ENCODE assay signal across 2 worm cellular contexts in genomic region chrII:9686663-9687193, ce11.
TF ChIP-seq lines count a peak whose summit lies in the region.

Gene ZK1320.9 (minus strand): TSS chrII:9686713.

TF ChIP-seq in whole organism, L1 larva, 84 proteins besides CTCF, POLR2A, EP300 and RAD21 (continued from another document):
- TF ChIP-seq nhr-76 (tag; optimal IDR thresholded peaks at IDR 0.05; lab: Kevin White, UChicago) = no peak
- peak; percentile 32; the same call in 1 of the 2 replicates for TF ChIP-seq nhr-19 (GFP tag; conservative IDR thresholded peaks at IDR 0.05; lab: Robert Waterston, UW)
- no peak for TF ChIP-seq ces-1 (GFP tag; optimal IDR thresholded peaks at IDR 0.05; lab: Kevin White, UChicago)
- no peak for TF ChIP-seq ceh-88 (GFP tag; IDR thresholded peaks at IDR 0.05; lab: Robert Waterston, UW)
- TF ChIP-seq xbp-1 (tag; optimal IDR thresholded peaks at IDR 0.05; lab: Kevin White, UChicago) = peak; percentile 24
- no peak for TF ChIP-seq efl-3 (GFP tag; optimal IDR thresholded peaks at IDR 0.05; lab: Kevin White, UChicago)
- TF ChIP-seq dpl-1 (GFP tag; optimal IDR thresholded peaks at IDR 0.05; lab: Kevin White, UChicago) = peak; percentile 33 to 59 (median 48)
- TF ChIP-seq mab-9 (GFP tag; IDR thresholded peaks at IDR 0.05; lab: Robert Waterston, UW) = no peak
- TF ChIP-seq hlh-17 (GFP tag; optimal IDR thresholded peaks at IDR 0.05; lab: Kevin White, UChicago; ENCODE audit: borderline replicate concordance) = no peak
- no peak for TF ChIP-seq ets-5 (GFP tag; IDR thresholded peaks at IDR 0.05; lab: Robert Waterston, UW)
- peak; percentile 40 to 48 for TF ChIP-seq lin-35 (GFP tag; optimal IDR thresholded peaks at IDR 0.05; lab: Kevin White, UChicago)
- TF ChIP-seq rnt-1 (tag; optimal IDR thresholded peaks at IDR 0.05; lab: Kevin White, UChicago) = peak; percentile 63
- TF ChIP-seq ztf-11 (tag; optimal IDR thresholded peaks at IDR 0.05; lab: Kevin White, UChicago) = no peak
- TF ChIP-seq grh-1 (GFP tag; IDR thresholded peaks at IDR 0.05; lab: Robert Waterston, UW) = no peak
- no peak for TF ChIP-seq unc-62 (GFP tag; optimal IDR thresholded peaks at IDR 0.05; lab: Kevin White, UChicago)
- no peak for TF ChIP-seq irx-1 (tag; optimal IDR thresholded peaks at IDR 0.05; lab: Kevin White, UChicago)
- no peak for TF ChIP-seq ztf-4 (tag; optimal IDR thresholded peaks at IDR 0.05; lab: Kevin White, UChicago)
- TF ChIP-seq nhr-12 (tag; optimal IDR thresholded peaks at IDR 0.05; lab: Kevin White, UChicago) = no peak
- no peak for TF ChIP-seq nhr-90 (tag; optimal IDR thresholded peaks at IDR 0.05; lab: Kevin White, UChicago; ENCODE audit: poor library complexity)
- no peak for TF ChIP-seq Y116A8C.19 (tag; optimal IDR thresholded peaks at IDR 0.05; lab: Kevin White, UChicago; ENCODE audit: borderline replicate concordance)
- TF ChIP-seq nhr-85 (tag; lab: Kevin White, UChicago) = no peak

TF ChIP-seq in whole organism, L4 larva, 104 proteins besides CTCF, POLR2A, EP300 and RAD21 (continued from another document):
- TF ChIP-seq unc-62 (GFP tag; optimal IDR thresholded peaks at IDR 0.05 in 1 of 2; lab: Kevin White, UChicago) (no peak), unc-62 (tag; optimal IDR thresholded peaks at IDR 0.05; lab: Kevin White, UChicago) (no peak), nhr-28 (tag; optimal IDR thresholded peaks at IDR 0.05; lab: Kevin White, UChicago) (peak; percentile 84), R02D3.7 (tag; optimal IDR thresholded peaks at IDR 0.05; lab: Kevin White, UChicago) (no peak), ceh-82 (tag; optimal IDR thresholded peaks at IDR 0.05; lab: Kevin White, UChicago) (no peak)
